Worm (Caenorhabditis elegans) whole organism, late embryonic: Measurements from ENCODE around the gene C31E10.5.

Source experiments
- C38D4.7 ChIP-seq: fragments of 200-800 bp; sonication (Bioruptor generic); optimal IDR thresholded peaks from 2 replicates; lab custom pipeline; 2018; ENCODE audit warnings: mild to moderate bottlenecking, missing genetic modification characterization, moderate library complexity, missing compliant biosample characterization
- K02D7.2 ChIP-seq: sonication (generic microtip); optimal IDR thresholded peaks from 2 replicates; lab custom pipeline; 2017; ENCODE audit warnings: mild to moderate bottlenecking, missing genetic modification characterization, missing compliant biosample characterization
- K09A11.1 ChIP-seq: sonication (generic microtip); optimal IDR thresholded peaks from 2 replicates; lab custom pipeline; 2017; ENCODE audit warnings: antibody characterized with exemption, mild to moderate bottlenecking, missing genetic modification characterization, missing compliant biosample characterization; ENCODE audit not compliant: insufficient read depth
- T23F11.4 ChIP-seq: fragments of 200-800 bp; sonication (Bioruptor generic); optimal IDR thresholded peaks from 2 replicates; lab custom pipeline; 2018; ENCODE audit warnings: mild to moderate bottlenecking, missing genetic modification characterization, missing compliant biosample characterization
- Y22D7AL.16 ChIP-seq: sonication (generic microtip); optimal IDR thresholded peaks from 2 replicates; lab custom pipeline; 2016; ENCODE audit warnings: missing genetic modification characterization, missing compliant biosample characterization
- ahr-1 ChIP-seq: sonication (generic microtip); optimal IDR thresholded peaks from 2 replicates; lab custom pipeline; 2016; ENCODE audit warnings: missing genetic modification characterization, missing compliant biosample characterization
- ama-1 ChIP-seq: fragments of 150-350 bp; optimal IDR thresholded peaks from 2 replicates; lab custom pipeline; 2014
- ceh-14 ChIP-seq: sonication (generic microtip); optimal IDR thresholded peaks from 2 replicates; lab custom pipeline; 2016; ENCODE audit warnings: missing genotype, missing genetic modification characterization, missing compliant biosample characterization
- ceh-22 ChIP-seq: sonication (generic microtip); optimal IDR thresholded peaks from 2 replicates; lab custom pipeline; 2017; ENCODE audit warnings: missing biosample characterization, missing genetic modification characterization
- ceh-24 ChIP-seq: sonication (generic microtip); optimal IDR thresholded peaks from 2 replicates; lab custom pipeline; 2016; ENCODE audit warnings: mild to moderate bottlenecking, missing genetic modification characterization, missing compliant biosample characterization
- ceh-31 ChIP-seq: sonication (generic microtip); optimal IDR thresholded peaks from 2 replicates; lab custom pipeline; 2016; ENCODE audit warnings: missing genetic modification characterization, missing compliant biosample characterization
- ceh-34 ChIP-seq: sonication (generic microtip); optimal IDR thresholded peaks from 2 replicates; lab custom pipeline; 2016; ENCODE audit warnings: mild to moderate bottlenecking, missing genetic modification characterization, missing compliant biosample characterization
- ceh-48 ChIP-seq: sonication (generic microtip); optimal IDR thresholded peaks from 2 replicates; lab custom pipeline; 2016; ENCODE audit warnings: missing genetic modification characterization, inconsistent platforms, missing compliant biosample characterization
- ceh-6 ChIP-seq: fragments of 200-800 bp; sonication (Bioruptor generic); optimal IDR thresholded peaks from 2 replicates; lab custom pipeline; 2018; ENCODE audit warnings: mild to moderate bottlenecking, missing genetic modification characterization, missing compliant biosample characterization
- dmd-4 ChIP-seq: sonication (generic microtip); optimal IDR thresholded peaks from 2 replicates; lab custom pipeline; 2016; ENCODE audit warnings: borderline replicate concordance, missing genetic modification characterization, missing compliant biosample characterization
- dve-1 ChIP-seq: sonication (generic microtip); optimal IDR thresholded peaks from 2 replicates; lab custom pipeline; 2017; ENCODE audit warnings: antibody characterized with exemption, mild to moderate bottlenecking, missing genetic modification characterization, missing compliant biosample characterization
- elt-2 ChIP-seq: sonication (generic microtip); optimal IDR thresholded peaks from 2 replicates; lab custom pipeline; 2016; ENCODE audit warnings: missing genetic modification reagents, missing genetic modification characterization, missing compliant biosample characterization
- elt-4 ChIP-seq: sonication (generic microtip); optimal IDR thresholded peaks from 2 replicates; lab custom pipeline; 2016; ENCODE audit warnings: missing genetic modification characterization, missing compliant biosample characterization
- eyg-1 ChIP-seq: sonication (generic microtip); optimal IDR thresholded peaks from 2 replicates; lab custom pipeline; 2016; ENCODE audit warnings: missing genotype, missing genetic modification characterization, missing compliant biosample characterization
- fax-1 ChIP-seq: sonication (generic microtip); optimal IDR thresholded peaks from 2 replicates; lab custom pipeline; 2016; ENCODE audit warnings: missing genotype, missing genetic modification characterization, missing compliant biosample characterization
- fkh-6 ChIP-seq: sonication (generic microtip); optimal IDR thresholded peaks from 2 replicates; lab custom pipeline; 2016; ENCODE audit warnings: missing genetic modification characterization, missing compliant biosample characterization
- hlh-13 ChIP-seq: fragments of 200-800 bp; sonication (Bioruptor generic); optimal IDR thresholded peaks from 2 replicates; lab custom pipeline; 2018; ENCODE audit warnings: mild to moderate bottlenecking, missing genetic modification characterization, missing compliant biosample characterization
- hlh-15 ChIP-seq: sonication (generic microtip); optimal IDR thresholded peaks from 2 replicates; lab custom pipeline; 2016; ENCODE audit warnings: missing genetic modification characterization, missing compliant biosample characterization
- hlh-6 ChIP-seq: sonication (generic microtip); optimal IDR thresholded peaks from 2 replicates; lab custom pipeline; 2016; ENCODE audit warnings: missing genotype, missing genetic modification characterization, missing compliant biosample characterization
- hlh-8 ChIP-seq: sonication (generic microtip); optimal IDR thresholded peaks from 2 replicates; lab custom pipeline; 2016; ENCODE audit warnings: missing genotype, missing genetic modification characterization, missing compliant biosample characterization
- lim-6 ChIP-seq: sonication (generic microtip); optimal IDR thresholded peaks from 2 replicates; lab custom pipeline; 2016; ENCODE audit warnings: missing genetic modification characterization, missing compliant biosample characterization
- madf-2 ChIP-seq: sonication (generic microtip); optimal IDR thresholded peaks from 2 replicates; lab custom pipeline; 2017; ENCODE audit warnings: missing genetic modification characterization, missing compliant biosample characterization
- mec-3 ChIP-seq: sonication (generic microtip); optimal IDR thresholded peaks from 2 replicates; lab custom pipeline; 2016; ENCODE audit warnings: borderline replicate concordance, missing genetic modification characterization, missing compliant biosample characterization
- nhr-11 ChIP-seq: fragments of 150-350 bp; optimal IDR thresholded peaks from 2 replicates; lab custom pipeline; 2014; ENCODE audit warnings: missing biosample characterization, missing genetic modification characterization
- npax-4 ChIP-seq: sonication (generic microtip); optimal IDR thresholded peaks from 2 replicates; lab custom pipeline; 2016; ENCODE audit warnings: missing genetic modification characterization, missing compliant biosample characterization
- odd-2 ChIP-seq: sonication (generic microtip); optimal IDR thresholded peaks from 2 replicates; lab custom pipeline; 2017; ENCODE audit warnings: antibody characterized with exemption, mild to moderate bottlenecking, missing genetic modification characterization, missing compliant biosample characterization
- pag-3 ChIP-seq: sonication (generic microtip); optimal IDR thresholded peaks from 2 replicates; lab custom pipeline; 2016; ENCODE audit warnings: missing compliant biosample characterization, missing genetic modification characterization, borderline replicate concordance
- pat-9 ChIP-seq: fragments of 200-800 bp; sonication (Bioruptor generic); optimal IDR thresholded peaks from 2 replicates; lab custom pipeline; 2018; ENCODE audit warnings: mild to moderate bottlenecking, missing genetic modification characterization, moderate library complexity, missing compliant biosample characterization
- pax-1 ChIP-seq: fragments of 150-350 bp; optimal IDR thresholded peaks from 2 replicates; lab custom pipeline; 2014; ENCODE audit warnings: missing biosample characterization, missing genetic modification characterization
- pha-2 ChIP-seq: sonication (generic microtip); optimal IDR thresholded peaks from 2 replicates; lab custom pipeline; 2017; ENCODE audit warnings: mild to moderate bottlenecking, missing genetic modification characterization, missing compliant biosample characterization
- pha-4 ChIP-seq: fragments of 150-350 bp; optimal IDR thresholded peaks from 2 replicates; lab custom pipeline; 2018; ENCODE audit warnings: missing biosample characterization, missing genetic modification reagents, missing genetic modification characterization
- pros-1 ChIP-seq: fragments of 150-350 bp; optimal IDR thresholded peaks from 2 replicates; lab custom pipeline; 2014; ENCODE audit warnings: missing biosample characterization, missing genetic modification reagents, missing genetic modification characterization
- ref-2 ChIP-seq: sonication (generic microtip); optimal IDR thresholded peaks from 2 replicates; lab custom pipeline; 2016; ENCODE audit warnings: missing genetic modification characterization, missing compliant biosample characterization
- rnt-1 ChIP-seq: sonication (generic microtip); optimal IDR thresholded peaks from 2 replicates; lab custom pipeline; 2016; ENCODE audit warnings: missing genetic modification characterization, missing compliant biosample characterization
- sdc-2 ChIP-seq: sonication (generic microtip); optimal IDR thresholded peaks from 2 replicates; lab custom pipeline; 2016; ENCODE audit warnings: missing genotype, missing genetic modification characterization, missing compliant biosample characterization
- sox-2 ChIP-seq: fragments of 200-800 bp; sonication (Bioruptor generic); IDR thresholded peaks from 2 replicates; pipeline ENCODE4 v1.3.6; 2022; ENCODE audit warnings: missing genetic modification reagents, missing genetic modification characterization, missing compliant biosample characterization
- sox-4 ChIP-seq: sonication (generic microtip); optimal IDR thresholded peaks from 2 replicates; lab custom pipeline; 2017; ENCODE audit warnings: mild to moderate bottlenecking, missing genetic modification characterization, inconsistent platforms, missing compliant biosample characterization
- tbx-2 ChIP-seq: sonication (generic microtip); optimal IDR thresholded peaks from 2 replicates; lab custom pipeline; 2016; ENCODE audit warnings: missing genetic modification characterization, missing compliant biosample characterization
- tbx-7 ChIP-seq: sonication (generic microtip); optimal IDR thresholded peaks from 2 replicates; lab custom pipeline; 2016; ENCODE audit warnings: missing genotype, missing genetic modification characterization, missing compliant biosample characterization
- ttx-3 ChIP-seq: sonication (generic microtip); optimal IDR thresholded peaks from 2 replicates; lab custom pipeline; 2016; ENCODE audit warnings: missing genetic modification reagents, missing genetic modification characterization, missing compliant biosample characterization
- unc-3 ChIP-seq, 2 experiments: fragments of 200-800 bp in 1 of 2; sonication (Bioruptor generic) in 1 of 2; sonication (generic microtip) in 1 of 2; conservative IDR thresholded peaks in 1 of 2; optimal IDR thresholded peaks in 1 of 2; 2 replicates each; pipeline versions ENCODE4 v1.3.6 to Lab custom; 2016 to 2022; ENCODE audit warnings: missing compliant biosample characterization in 2 of 2, missing genetic modification characterization in 2 of 2, missing genetic modification reagents in 1 of 2
- unc-86 ChIP-seq: sonication (generic microtip); optimal IDR thresholded peaks from 2 replicates; lab custom pipeline; 2016; ENCODE audit warnings: missing genetic modification characterization, missing compliant biosample characterization
- zip-5 ChIP-seq: sonication (generic microtip); optimal IDR thresholded peaks from 2 replicates; lab custom pipeline; 2016; ENCODE audit warnings: missing genetic modification characterization, missing compliant biosample characterization

Gene C31E10.5

DNA sequence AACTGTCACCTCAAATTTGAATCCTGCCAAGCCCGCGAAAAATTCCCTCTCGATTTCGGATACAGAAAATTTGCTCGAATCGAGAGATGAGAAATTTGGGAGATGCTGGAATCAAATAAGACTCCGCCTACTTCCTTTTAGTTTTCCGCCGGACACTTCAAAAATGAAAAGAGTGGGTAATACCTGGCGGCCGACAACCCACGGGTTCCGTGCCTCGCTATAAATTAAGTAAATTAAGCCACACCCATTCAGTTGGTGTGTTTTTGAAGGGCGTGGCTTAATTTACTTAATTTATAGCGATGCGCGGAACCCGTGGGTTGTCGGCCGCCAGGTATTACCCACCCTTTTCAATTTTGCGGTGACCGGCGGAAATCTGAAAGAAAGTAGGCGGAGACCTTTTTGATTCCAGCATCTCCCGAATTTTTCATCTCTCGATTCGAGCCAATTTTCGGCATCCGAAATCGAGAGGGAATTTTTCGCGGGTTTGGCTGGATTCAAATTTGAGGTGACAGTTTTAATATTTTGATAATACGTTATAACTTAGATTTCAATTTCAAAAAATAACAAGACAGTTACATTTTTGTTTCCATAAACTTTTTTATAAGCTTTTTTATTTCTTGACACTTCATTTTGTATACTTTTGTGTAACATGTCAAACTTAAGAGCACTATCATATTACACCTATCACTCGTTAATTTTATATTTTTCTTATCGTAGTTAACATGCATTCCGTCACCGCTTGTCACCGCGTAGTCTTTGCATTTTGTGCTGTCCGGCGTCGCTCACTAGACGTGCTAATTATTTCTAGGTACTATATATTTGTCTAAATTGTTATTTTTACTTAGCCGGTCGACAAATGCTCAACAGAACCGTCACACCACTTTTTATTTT lies 48.7 kb downstream of the C31E10.5 start:
- peak; percentile 53 for TF ChIP-seq elt-2 (tag; lab: Kevin White, UChicago)
- no peak for TF ChIP-seq fkh-6 (tag; lab: Kevin White, UChicago)
- TF ChIP-seq fax-1 (tag; lab: Kevin White, UChicago), result no peak
- TF ChIP-seq ceh-31 (tag; lab: Kevin White, UChicago), result no peak
- TF ChIP-seq ref-2, result no peak

DNA sequence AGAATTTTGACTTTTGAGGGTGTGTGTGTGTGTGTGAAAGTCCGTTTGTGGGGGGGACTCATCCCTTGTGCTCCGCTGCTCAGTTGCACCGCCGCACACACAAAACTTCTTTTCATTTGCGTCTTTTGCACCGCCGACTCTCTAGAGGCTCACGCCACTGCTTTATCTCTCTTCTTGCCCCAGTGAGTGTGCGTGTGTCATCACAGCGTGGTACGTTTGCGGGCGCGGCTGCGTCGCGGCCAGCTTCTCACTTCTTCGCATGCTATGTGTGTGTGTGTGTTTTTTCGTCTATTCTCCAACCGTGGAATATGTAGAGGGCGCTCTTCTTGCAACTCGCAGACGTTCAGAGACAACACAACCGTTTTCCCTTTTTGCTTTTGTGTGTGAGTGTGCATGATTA lies 50.1 kb downstream of the C31E10.5 start:
- TF ChIP-seq pha-2 (tag; lab: Kevin White, UChicago), result peak; percentile 47
- no peak for TF ChIP-seq npax-4 (tag; lab: Kevin White, UChicago)
- TF ChIP-seq lim-6 (tag; lab: Kevin White, UChicago), result no peak
- no peak for TF ChIP-seq hlh-8 (tag; lab: Kevin White, UChicago)
- peak; percentile 72 for TF ChIP-seq tbx-2
- TF ChIP-seq elt-2 (tag; lab: Kevin White, UChicago), result no peak
- TF ChIP-seq pax-1 (tag; lab: Kevin White, UChicago), result no peak
- peak; percentile 68 for TF ChIP-seq ceh-31 (tag; lab: Kevin White, UChicago)
- TF ChIP-seq madf-2 (tag; lab: Kevin White, UChicago), result peak; percentile 9
- no peak for TF ChIP-seq mec-3 (tag; lab: Kevin White, UChicago)
- no peak for TF ChIP-seq K02D7.2 (tag; lab: Kevin White, UChicago)
- TF ChIP-seq ceh-24 (tag; lab: Kevin White, UChicago), result no peak
- peak; percentile 79 for TF ChIP-seq ceh-14
- TF ChIP-seq hlh-6 (tag; lab: Kevin White, UChicago), result no peak
- no peak for TF ChIP-seq ttx-3 (tag; lab: Kevin White, UChicago)
- no peak for TF ChIP-seq ama-1 (lab: Kevin White, UChicago)
- no peak for TF ChIP-seq pat-9 (tag; lab: Kevin White, UChicago)
- no peak for TF ChIP-seq fax-1 (tag; lab: Kevin White, UChicago)
- no peak for TF ChIP-seq C38D4.7 (GFP tag; lab: Kevin White, UChicago)
- TF ChIP-seq ceh-6 (GFP tag; lab: Kevin White, UChicago), result peak; percentile 48
- no peak for TF ChIP-seq dve-1 (tag; lab: Kevin White, UChicago)
- no peak for TF ChIP-seq ahr-1
- peak; percentile 52 for TF ChIP-seq sdc-2 (tag; lab: Kevin White, UChicago)
- TF ChIP-seq ceh-22 (tag; lab: Kevin White, UChicago), result no peak
- no peak for TF ChIP-seq unc-86 (tag; lab: Kevin White, UChicago)
- TF ChIP-seq fkh-6 (tag; lab: Kevin White, UChicago), result no peak
- TF ChIP-seq pag-3, result no peak
- no peak for TF ChIP-seq unc-3 (GFP tag; conservative IDR thresholded peaks at IDR 0.05; lab: Robert Waterston, UW)
- no peak for TF ChIP-seq unc-3 (tag; optimal IDR thresholded peaks at IDR 0.05; lab: Kevin White, UChicago)
- no peak for TF ChIP-seq pros-1 (tag; lab: Kevin White, UChicago)
- peak; percentile 76 for TF ChIP-seq rnt-1 (tag; lab: Kevin White, UChicago)
- no peak for TF ChIP-seq T23F11.4 (GFP tag; lab: Kevin White, UChicago)
- no peak for TF ChIP-seq hlh-15
- peak; percentile 13 for TF ChIP-seq dmd-4
- no peak for TF ChIP-seq ceh-48 (tag; lab: Kevin White, UChicago)
- no peak for TF ChIP-seq zip-5 (tag; lab: Kevin White, UChicago)
- peak; percentile 31 for TF ChIP-seq ceh-34 (tag; lab: Kevin White, UChicago)
- no peak for TF ChIP-seq nhr-11 (tag; lab: Kevin White, UChicago)
- no peak for TF ChIP-seq K09A11.1 (tag; lab: Kevin White, UChicago)
- TF ChIP-seq tbx-7 (tag; lab: Kevin White, UChicago), result no peak
- TF ChIP-seq eyg-1 (tag; lab: Kevin White, UChicago), result no peak
- TF ChIP-seq elt-4, result no peak
- no peak for TF ChIP-seq ref-2
- TF ChIP-seq hlh-13, result no peak
- TF ChIP-seq pha-4 (tag; lab: Kevin White, UChicago), result no peak
- TF ChIP-seq sox-2 (GFP tag; lab: Robert Waterston, UW), result no peak
- no peak for TF ChIP-seq odd-2 (tag; lab: Kevin White, UChicago)
- peak; percentile 2 for TF ChIP-seq sox-4 (tag; lab: Kevin White, UChicago)
- no peak for TF ChIP-seq Y22D7AL.16 (tag; lab: Kevin White, UChicago)
